Worm (Caenorhabditis elegans) whole organism, L4 larva: ENCODE data around the gene F11G11.5.
A peak's percentile ranks its signal among the peaks of the same experiment; 100 is the strongest.
"Not testable (repeated sequence)": the region's sequence is repeated elsewhere in the genome, so short reads cannot be mapped to it uniquely, and the experiment has no call there.

Source experiments
- F10B5.3 ChIP-seq: sonication (generic microtip); optimal IDR thresholded peaks from 2 replicates; lab custom pipeline; 2016; ENCODE audit warnings: mild to moderate bottlenecking, missing genetic modification characterization, missing compliant biosample characterization
- R02D3.7 ChIP-seq: fragments of 150-350 bp; sonication (generic microtip); optimal IDR thresholded peaks from 3 replicates; lab custom pipeline; 2014; ENCODE audit warnings: missing biosample characterization, missing genetic modification characterization
- T20F7.1 ChIP-seq: fragments of 200-800 bp; sonication (Bioruptor generic); optimal IDR thresholded peaks from 2 replicates; lab custom pipeline; 2018; ENCODE audit warnings: mild to moderate bottlenecking, missing genetic modification characterization, missing compliant biosample characterization
- T26A8.4 ChIP-seq: fragments of 200-800 bp; sonication (Bioruptor generic); IDR thresholded peaks from 2 replicates; pipeline ENCODE4 v1.3.6; 2022; ENCODE audit warnings: missing genetic modification characterization, missing compliant biosample characterization
- Y105C5A.15 ChIP-seq: fragments of 200-800 bp; sonication (Bioruptor generic); IDR thresholded peaks from 2 replicates; pipeline ENCODE4 v1.3.6; 2022; ENCODE audit warnings: missing genetic modification characterization, missing compliant biosample characterization
- ZK337.2 ChIP-seq: fragments of 200-800 bp; sonication (Bioruptor generic); IDR thresholded peaks from 2 replicates; pipeline ENCODE4 v1.3.6; 2022; ENCODE audit warnings: missing genetic modification reagents, missing genetic modification characterization, missing compliant biosample characterization
- aha-1 ChIP-seq: fragments of 150-350 bp; peaks from one replicate; lab custom pipeline; 2014; ENCODE audit warnings: missing biosample characterization, missing genetic modification characterization
- ama-1 ChIP-seq: fragments of 150-350 bp; optimal IDR thresholded peaks from 2 replicates; lab custom pipeline; 2014; ENCODE audit warnings: inconsistent platforms, mixed read lengths
- ceh-28 ChIP-seq: fragments of 150-350 bp; optimal IDR thresholded peaks from 2 replicates; lab custom pipeline; 2014; ENCODE audit warnings: missing biosample characterization, missing genetic modification reagents, missing genetic modification characterization
- daf-16 ChIP-seq, 3 experiments: sonication (generic microtip); optimal IDR thresholded peaks; 2 replicates each; lab custom pipeline; 2016 to 2017; ENCODE audit warnings: missing genetic modification characterization in 3 of 3, missing genetic modification reagents in 3 of 3, mild to moderate bottlenecking in 2 of 3, missing compliant biosample characterization in 2 of 3, missing biosample characterization in 1 of 3, moderate library complexity in 1 of 3
- daf-19 ChIP-seq: fragments of 200-800 bp; sonication (Bioruptor generic); conservative IDR thresholded peaks from 2 replicates; pipeline ENCODE4 v1.3.6; 2022; ENCODE audit warnings: missing genetic modification characterization, missing compliant biosample characterization
- dpl-1 ChIP-seq: fragments of 150-350 bp; optimal IDR thresholded peaks from 2 replicates; lab custom pipeline; 2014; ENCODE audit warnings: missing biosample characterization, missing genetic modification reagents, missing genetic modification characterization
- duxl-1 ChIP-seq: sonication (generic microtip); optimal IDR thresholded peaks from 2 replicates; lab custom pipeline; 2016; ENCODE audit warnings: mild to moderate bottlenecking, missing genetic modification characterization, moderate library complexity, missing compliant biosample characterization; ENCODE audit not compliant: poor library complexity
- hlh-11 ChIP-seq: fragments of 200-800 bp; sonication (Bioruptor generic); optimal IDR thresholded peaks from 2 replicates; lab custom pipeline; 2018; ENCODE audit warnings: mild to moderate bottlenecking, missing genetic modification characterization, missing compliant biosample characterization
- hmg-1.1 ChIP-seq: fragments of 200-800 bp; sonication (Bioruptor generic); IDR thresholded peaks from 2 replicates; pipeline ENCODE4 v1.3.6; 2022; ENCODE audit warnings: missing genetic modification reagents, missing genetic modification characterization, missing compliant biosample characterization
- lim-7 ChIP-seq: fragments of 200-800 bp; sonication (Bioruptor generic); IDR thresholded peaks from 2 replicates; pipeline ENCODE4 v1.3.6; 2022; ENCODE audit warnings: missing genetic modification characterization, missing compliant biosample characterization
- lin-15B ChIP-seq: fragments of 150-350 bp; sonication (generic microtip); optimal IDR thresholded peaks from 3 replicates; lab custom pipeline; 2014; ENCODE audit warnings: missing biosample characterization, missing genetic modification characterization
- lin-38 ChIP-seq: fragments of 200-800 bp; sonication (Bioruptor generic); IDR thresholded peaks from 2 replicates; pipeline ENCODE4 v1.3.6; 2022; ENCODE audit warnings: missing genetic modification reagents, missing genetic modification characterization, missing compliant biosample characterization
- madf-5 ChIP-seq, 2 experiments: fragments of 200-800 bp; sonication (Bioruptor generic); IDR thresholded peaks; 2 replicates each; pipeline ENCODE4 v1.3.6; 2022; ENCODE audit warnings: missing compliant biosample characterization in 2 of 2, missing genetic modification characterization in 2 of 2
- mep-1 ChIP-seq: fragments of 150-350 bp; sonication (generic microtip); optimal IDR thresholded peaks from 3 replicates; lab custom pipeline; 2014; ENCODE audit warnings: missing biosample characterization, missing genetic modification characterization
- mes-2 ChIP-seq: sonication (generic microtip); optimal IDR thresholded peaks from 2 replicates; lab custom pipeline; 2016; ENCODE audit warnings: missing genotype, mild to moderate bottlenecking, missing genetic modification characterization, missing compliant biosample characterization; ENCODE audit not compliant: poor library complexity, severe bottlenecking
- mxl-3 ChIP-seq: fragments of 200-800 bp; sonication (Bioruptor generic); optimal IDR thresholded peaks from 2 replicates; lab custom pipeline; 2018; ENCODE audit warnings: mild to moderate bottlenecking, missing genetic modification characterization, missing compliant biosample characterization
- nhr-111 ChIP-seq: fragments of 200-800 bp; sonication (Bioruptor generic); optimal IDR thresholded peaks from 2 replicates; lab custom pipeline; 2018; ENCODE audit warnings: mild to moderate bottlenecking, missing genetic modification characterization, missing compliant biosample characterization
- nhr-28 ChIP-seq: fragments of 150-350 bp; optimal IDR thresholded peaks from 2 replicates; lab custom pipeline; 2014; ENCODE audit warnings: missing biosample characterization, missing genetic modification characterization
- nhr-48 ChIP-seq: sonication (generic microtip); optimal IDR thresholded peaks from 2 replicates; lab custom pipeline; 2016; ENCODE audit warnings: mild to moderate bottlenecking, missing genetic modification characterization, missing compliant biosample characterization
- pqm-1 ChIP-seq: sonication (generic microtip); optimal IDR thresholded peaks from 2 replicates; lab custom pipeline; 2017; ENCODE audit warnings: missing biosample characterization, missing genetic modification characterization
- saeg-2 ChIP-seq: fragments of 200-800 bp; sonication (Bioruptor generic); IDR thresholded peaks from 2 replicates; pipeline ENCODE4 v1.3.6; 2022; ENCODE audit warnings: missing genetic modification reagents, missing genetic modification characterization, missing compliant biosample characterization
- set-16 ChIP-seq: fragments of 200-800 bp; sonication (Bioruptor generic); IDR thresholded peaks from 2 replicates; pipeline ENCODE4 v1.3.6; 2022; ENCODE audit warnings: missing genetic modification reagents, missing genetic modification characterization, missing compliant biosample characterization
- skn-1 ChIP-seq: fragments of 150-350 bp; optimal IDR thresholded peaks from 2 replicates; lab custom pipeline; 2014; ENCODE audit warnings: missing biosample characterization, missing genetic modification characterization
- snpc-4 ChIP-seq: fragments of 150-350 bp; optimal IDR thresholded peaks from 2 replicates; lab custom pipeline; 2014; ENCODE audit warnings: missing biosample characterization, missing genetic modification characterization
- spr-3 ChIP-seq: fragments of 200-800 bp; sonication (Bioruptor generic); optimal IDR thresholded peaks from 2 replicates; lab custom pipeline; 2018; ENCODE audit warnings: mild to moderate bottlenecking, missing genetic modification characterization, missing compliant biosample characterization
- unc-39 ChIP-seq: sonication (generic microtip); optimal IDR thresholded peaks from 2 replicates; lab custom pipeline; 2017; ENCODE audit warnings: missing biosample characterization, missing genetic modification characterization
- zfp-3 ChIP-seq: fragments of 200-800 bp; sonication (Bioruptor generic); conservative IDR thresholded peaks from 2 replicates; pipeline ENCODE4 v1.3.6; 2022; ENCODE audit warnings: missing genetic modification reagents, missing genetic modification characterization, missing compliant biosample characterization
- ztf-7 ChIP-seq: fragments of 150-350 bp; optimal IDR thresholded peaks from 2 replicates; lab custom pipeline; 2014; ENCODE audit warnings: missing biosample characterization, missing genetic modification characterization

The F11G11.5 gene

ce11 chrII:4857086-4857485, 637 bp upstream of the F11G11.5 start (continued):
- TF ChIP-seq mxl-3 (GFP tag; lab: Kevin White, UChicago) (peak; percentile 61), ZK337.2 (no peak), ceh-28 (tag; lab: Kevin White, UChicago) (peak; percentile 5), daf-19 (GFP tag; lab: Robert Waterston, UW) (no peak), T26A8.4 (GFP tag; lab: Robert Waterston, UW) (no peak), lin-15B (tag; lab: Kevin White, UChicago) (no peak), lin-38 (GFP tag; lab: Robert Waterston, UW) (no peak), lim-7 (GFP tag; lab: Robert Waterston, UW) (no peak), hmg-1.1 (GFP tag; lab: Robert Waterston, UW) (no peak), nhr-111 (GFP tag; lab: Kevin White, UChicago) (no peak), R02D3.7 (no peak), daf-16 (GFP tag; optimal IDR thresholded peaks at IDR 0.05; lab: Kevin White, UChicago) (no peak), daf-16 (tag; optimal IDR thresholded peaks at IDR 0.05; lab: Kevin White, UChicago) (peak; percentile 81), T20F7.1 (GFP tag; lab: Kevin White, UChicago) (no peak), aha-1 (tag; lab: Kevin White, UChicago) (no peak), ztf-7 (tag; lab: Kevin White, UChicago) (no peak)

- 0 out of 2 replicates have a peak, but pooled peaks have one; percentile 29 for TF ChIP-seq zfp-3 (GFP tag; lab: Robert Waterston, UW)
- TF ChIP-seq aha-1 (tag; lab: Kevin White, UChicago): peak; percentile 95
- no peak for TF ChIP-seq daf-16 (GFP tag; optimal IDR thresholded peaks at IDR 0.05; lab: Kevin White, UChicago)
- peak; percentile 1 for TF ChIP-seq daf-16 (tag; optimal IDR thresholded peaks at IDR 0.05; lab: Kevin White, UChicago)
- peak; percentile 38 for TF ChIP-seq duxl-1 (tag; lab: Kevin White, UChicago)
- TF ChIP-seq skn-1 (tag; lab: Kevin White, UChicago): no peak
- TF ChIP-seq Y105C5A.15 (GFP tag; lab: Robert Waterston, UW): no peak
- no peak for TF ChIP-seq nhr-28 (tag; lab: Kevin White, UChicago)
- no peak for TF ChIP-seq mep-1 (tag; lab: Kevin White, UChicago)
- TF ChIP-seq ama-1: peak; percentile 71
- peak; percentile 20 for TF ChIP-seq dpl-1
- TF ChIP-seq mes-2 (tag; lab: Kevin White, UChicago): no peak
Observed at ce11 chrII:4858906-4859411, 1.2 kb downstream of the F11G11.5 start.

- TF ChIP-seq mes-2 (tag; lab: Kevin White, UChicago); dpl-1; unc-39 (tag; lab: Kevin White, UChicago): not testable (repeated sequence)
Observed at ce11 chrII:4860260-4860659, 2.5 kb downstream of the F11G11.5 start, which contains the start of the genes nspd-5 and F11G11.4. TSS of gene nspd-5 (minus strand) at chrII:4860360. TSS of gene F11G11.4 (plus strand) at chrII:4860594.

ce11 chrII:4863357-4863756, 5.6 kb downstream of the F11G11.5 start, which contains the start of the genes mpst-4 and F11G11.14:
TSS of gene mpst-4 (minus strand) at chrII:4863457.
TSS of gene F11G11.14 (plus strand) at chrII:4863681.
- no peak for TF ChIP-seq ZK337.2
- no peak for TF ChIP-seq madf-5 (GFP tag; IDR thresholded peaks at IDR 0.05; lab: Robert Waterston, UW)
- no peak for TF ChIP-seq pqm-1 (tag; lab: Kevin White, UChicago)
- TF ChIP-seq saeg-2: no peak
- TF ChIP-seq duxl-1 (tag; lab: Kevin White, UChicago): no peak
- TF ChIP-seq mes-2 (tag; lab: Kevin White, UChicago): no peak
- no peak for TF ChIP-seq lim-7 (GFP tag; lab: Robert Waterston, UW)
- TF ChIP-seq F10B5.3 (tag; lab: Kevin White, UChicago): no peak
- no peak for TF ChIP-seq set-16

ce11 chrII:4866045-4866444, 8.3 kb downstream of the F11G11.5 start:
- TF ChIP-seq snpc-4 (tag; lab: Kevin White, UChicago): no peak
- no peak for TF ChIP-seq mes-2 (tag; lab: Kevin White, UChicago)
- TF ChIP-seq spr-3 (GFP tag; lab: Kevin White, UChicago): no peak
- TF ChIP-seq T26A8.4 (GFP tag; lab: Robert Waterston, UW): peak; percentile 52; the same call in 1 of the 2 replicates
- 0 out of 4 replicates have a peak, but pooled peaks of 1 of the 2 experiments have one; percentile 16 for TF ChIP-seq madf-5 (GFP tag; IDR thresholded peaks at IDR 0.05; lab: Robert Waterston, UW)
- TF ChIP-seq aha-1 (tag; lab: Kevin White, UChicago): peak; percentile 73
- peak; percentile 16 for TF ChIP-seq dpl-1
- TF ChIP-seq ama-1: peak; percentile 82
- TF ChIP-seq hlh-11 (tag; lab: Kevin White, UChicago): peak; percentile 71
- TF ChIP-seq mxl-3 (GFP tag; lab: Kevin White, UChicago): peak; percentile 65
- TF ChIP-seq nhr-48 (tag; lab: Kevin White, UChicago): peak; percentile 45
- peak; percentile 42 for TF ChIP-seq nhr-28 (tag; lab: Kevin White, UChicago)
